Fruit fly (Drosophila melanogaster) whole organism, embryonic: ENCODE results near the gene CG5687.

Source experiments
- BEAF-32 ChIP-seq: fragments of 200-800 bp; sonication (Bioruptor generic); optimal IDR thresholded peaks from 3 replicates; lab custom pipeline; 2017; ENCODE audit warnings: missing biosample characterization, missing genetic modification characterization, mild to moderate bottlenecking, moderate library complexity, missing genetic modification reagents
- CG10462 ChIP-seq: fragments of 200-800 bp; sonication (Bioruptor generic); optimal IDR thresholded peaks from 2 replicates; lab custom pipeline; 2016; ENCODE audit warnings: missing biosample characterization, missing genetic modification characterization
- CG10565 ChIP-seq: fragments of 200-800 bp; sonication (Bioruptor generic); optimal IDR thresholded peaks from 3 replicates; lab custom pipeline; 2016; ENCODE audit warnings: missing biosample characterization, mild to moderate bottlenecking, missing genetic modification characterization
- CG11085 ChIP-seq: fragments of 200-800 bp; sonication (Bioruptor generic); IDR thresholded peaks from 2 replicates; pipeline ENCODE4 v1.3.6; 2022; ENCODE audit warnings: missing biosample characterization, missing genetic modification characterization
- CG11696 ChIP-seq: fragments of 200-800 bp; sonication (Bioruptor generic); IDR thresholded peaks from 2 replicates; pipeline ENCODE4 v1.3.6; 2022; ENCODE audit warnings: missing biosample characterization, missing genetic modification characterization
- CG12155 ChIP-seq: fragments of 200-800 bp; sonication (Bioruptor generic); optimal IDR thresholded peaks from 3 replicates; lab custom pipeline; 2016; ENCODE audit warnings: missing biosample characterization, missing genetic modification characterization
- CG13287 ChIP-seq: fragments of 200-800 bp; sonication (Bioruptor generic); IDR thresholded peaks from 2 replicates; pipeline ENCODE4 v1.3.6; 2022; ENCODE audit warnings: missing biosample characterization, missing genetic modification characterization; ENCODE audit not compliant: partially characterized antibody
- CG15601 ChIP-seq: fragments of 200-800 bp; sonication (Bioruptor generic); optimal IDR thresholded peaks from 3 replicates; lab custom pipeline; 2019; ENCODE audit warnings: missing biosample characterization, mild to moderate bottlenecking, missing genetic modification characterization, moderate library complexity
- CG1603 ChIP-seq: fragments of 200-800 bp; sonication (Bioruptor generic); optimal IDR thresholded peaks from 2 replicates; lab custom pipeline; 2019; ENCODE audit warnings: missing biosample characterization, mild to moderate bottlenecking, missing genetic modification characterization, moderate library complexity
- CG17568 ChIP-seq: fragments of 200-800 bp; sonication (Bioruptor generic); optimal IDR thresholded peaks from 2 replicates; lab custom pipeline; 2018; ENCODE audit warnings: missing biosample characterization, mild to moderate bottlenecking, missing genetic modification characterization, moderate library complexity
- CG18764 ChIP-seq: fragments of 200-800 bp; sonication (Bioruptor generic); optimal IDR thresholded peaks from 3 replicates; lab custom pipeline; 2016; ENCODE audit warnings: missing biosample characterization, missing genetic modification characterization
- CG2712 ChIP-seq: fragments of 200-800 bp; optimal IDR thresholded peaks from 3 replicates; lab custom pipeline; 2019; ENCODE audit warnings: missing biosample characterization, mild to moderate bottlenecking, missing genetic modification characterization, moderate library complexity
- CG34422 ChIP-seq: fragments of 200-800 bp; sonication (Bioruptor generic); IDR thresholded peaks from 3 replicates; pipeline ENCODE4 v1.3.6; 2022; ENCODE audit warnings: missing biosample characterization, missing genetic modification characterization
- CG4617 ChIP-seq: fragments of 200-800 bp; sonication (Bioruptor generic); optimal IDR thresholded peaks from 3 replicates; lab custom pipeline; 2016; ENCODE audit warnings: missing biosample characterization, missing genetic modification characterization, borderline replicate concordance
- CG4820 ChIP-seq: fragments of 200-800 bp; sonication (Bioruptor generic); optimal IDR thresholded peaks from 3 replicates; lab custom pipeline; 2016; ENCODE audit warnings: missing biosample characterization, missing genetic modification characterization
- CG6791 ChIP-seq: fragments of 200-800 bp; sonication (Bioruptor generic); IDR thresholded peaks from 3 replicates; pipeline ENCODE4 v1.3.6; 2022; ENCODE audit warnings: missing biosample characterization, missing genetic modification characterization; ENCODE audit not compliant: partially characterized antibody
- CG6813 ChIP-seq: fragments of 200-800 bp; sonication (Bioruptor generic); optimal IDR thresholded peaks from 2 replicates; lab custom pipeline; 2017; ENCODE audit warnings: missing biosample characterization, missing genetic modification characterization, mild to moderate bottlenecking, moderate library complexity, missing genetic modification reagents
- CG7556 ChIP-seq: fragments of 200-800 bp; sonication (Bioruptor generic); optimal IDR thresholded peaks from 2 replicates; lab custom pipeline; 2017; ENCODE audit warnings: missing biosample characterization, mild to moderate bottlenecking, missing genetic modification characterization
- CG7928 ChIP-seq: fragments of 200-800 bp; sonication (Bioruptor generic); optimal IDR thresholded peaks from 2 replicates; lab custom pipeline; 2017; ENCODE audit warnings: missing biosample characterization, mild to moderate bottlenecking, missing genetic modification characterization
- CG9437 ChIP-seq: fragments of 200-800 bp; sonication (Bioruptor generic); optimal IDR thresholded peaks from 2 replicates; lab custom pipeline; 2018; ENCODE audit warnings: missing biosample characterization, mild to moderate bottlenecking, missing genetic modification characterization
- Camta ChIP-seq: fragments of 200-800 bp; sonication (Bioruptor generic); optimal IDR thresholded peaks from 2 replicates; lab custom pipeline; 2016; ENCODE audit warnings: missing biosample characterization, missing genetic modification characterization
- CrebB ChIP-seq: fragments of 200-800 bp; sonication (Bioruptor generic); optimal IDR thresholded peaks from 3 replicates; lab custom pipeline; 2018; ENCODE audit warnings: missing biosample characterization, mild to moderate bottlenecking, missing genetic modification characterization
- D ChIP-seq, 2 experiments: fragments of 200-800 bp in 1 of 2; fragments of >200 bp in 1 of 2; sonication (Bioruptor generic) in 1 of 2; optimal IDR thresholded peaks; 2 replicates in 1 of 2; 3 replicates in 1 of 2; lab custom pipeline; 2017; ENCODE audit warnings: mild to moderate bottlenecking in 1 of 2, missing biosample characterization in 1 of 2, missing genetic modification characterization in 1 of 2, missing genetic modification reagents in 1 of 2
- Dek ChIP-seq: fragments of 200-800 bp; sonication (Bioruptor generic); optimal IDR thresholded peaks from 3 replicates; lab custom pipeline; 2019; ENCODE audit warnings: missing biosample characterization, mild to moderate bottlenecking, missing genetic modification characterization, moderate library complexity
- Dip2 ChIP-seq: fragments of 200-800 bp; sonication (Bioruptor generic); IDR thresholded peaks from 2 replicates; pipeline ENCODE4 v1.3.6; 2022; ENCODE audit warnings: missing biosample characterization, missing genetic modification characterization
- Fer3 ChIP-seq: fragments of 200-800 bp; sonication (Bioruptor generic); optimal IDR thresholded peaks from 2 replicates; lab custom pipeline; 2018; ENCODE audit warnings: missing biosample characterization, mild to moderate bottlenecking, missing genetic modification characterization, moderate library complexity
- Gsc ChIP-seq: fragments of 200-800 bp; sonication (Bioruptor generic); IDR thresholded peaks from 2 replicates; pipeline ENCODE4 v1.3.6; 2022; ENCODE audit warnings: missing biosample characterization, missing genetic modification characterization
- Kr ChIP-seq: fragments of 200-800 bp; sonication (Bioruptor generic); optimal IDR thresholded peaks from 2 replicates; lab custom pipeline; 2017; ENCODE audit warnings: missing biosample characterization, mild to moderate bottlenecking, missing genetic modification characterization
- Oaz ChIP-seq: fragments of 200-800 bp; sonication (Bioruptor generic); IDR thresholded peaks from 2 replicates; pipeline ENCODE4 v1.3.6; 2022; ENCODE audit warnings: missing biosample characterization, missing genetic modification characterization
- Ravus ChIP-seq: fragments of 200-800 bp; sonication (Bioruptor generic); IDR thresholded peaks from 2 replicates; pipeline ENCODE4 v1.3.6; 2022; ENCODE audit warnings: missing biosample characterization, missing genetic modification characterization
- Rx ChIP-seq: fragments of 200-800 bp; sonication (Bioruptor generic); IDR thresholded peaks from 2 replicates; pipeline ENCODE4 v1.3.6; 2022; ENCODE audit warnings: missing biosample characterization, missing genetic modification characterization
- Scr ChIP-seq: fragments of 200-800 bp; sonication (Bioruptor generic); IDR thresholded peaks from 2 replicates; pipeline ENCODE4 v1.3.6; 2022; ENCODE audit warnings: missing biosample characterization, missing genetic modification characterization; ENCODE audit not compliant: partially characterized antibody
- Six4 ChIP-seq: fragments of 200-800 bp; sonication (Bioruptor generic); optimal IDR thresholded peaks from 2 replicates; lab custom pipeline; 2016; ENCODE audit warnings: missing biosample characterization, missing genetic modification characterization
- Sox100B ChIP-seq: fragments of 200-800 bp; sonication (Bioruptor generic); optimal IDR thresholded peaks from 3 replicates; lab custom pipeline; 2018; ENCODE audit warnings: missing biosample characterization, mild to moderate bottlenecking, missing genetic modification characterization
- Tbp ChIP-seq: fragments of >200 bp; optimal IDR thresholded peaks from 2 replicates; lab custom pipeline; 2018; ENCODE audit warnings: missing biosample characterization, missing genetic modification characterization
- Usf ChIP-seq: fragments of 200-800 bp; sonication (Bioruptor generic); optimal IDR thresholded peaks from 2 replicates; lab custom pipeline; 2017; ENCODE audit warnings: missing genotype, missing biosample characterization, missing genetic modification characterization
- Xbp1 ChIP-seq: fragments of 200-800 bp; sonication (Bioruptor generic); optimal IDR thresholded peaks from 3 replicates; lab custom pipeline; 2016; ENCODE audit warnings: missing biosample characterization, mild to moderate bottlenecking, missing genetic modification characterization
- cad ChIP-seq: fragments of >200 bp; optimal IDR thresholded peaks from 2 replicates; lab custom pipeline; 2017; ENCODE audit warnings: missing biosample characterization, missing genetic modification characterization
- corto ChIP-seq: fragments of 200-800 bp; sonication (Bioruptor generic); optimal IDR thresholded peaks from 2 replicates; lab custom pipeline; 2016; ENCODE audit warnings: missing biosample characterization, mild to moderate bottlenecking, missing genetic modification characterization, moderate library complexity
- dm ChIP-seq: fragments of 200-800 bp; sonication (Bioruptor generic); optimal IDR thresholded peaks from 3 replicates; lab custom pipeline; 2016; ENCODE audit warnings: missing biosample characterization, missing genetic modification characterization
- dysf ChIP-seq: fragments of 200-800 bp; sonication (Bioruptor generic); IDR thresholded peaks from 3 replicates; pipeline ENCODE4 v1.3.6; 2022; ENCODE audit warnings: missing biosample characterization, missing genetic modification characterization
- gsb-n ChIP-seq: fragments of 200-800 bp; sonication (Bioruptor generic); optimal IDR thresholded peaks from 3 replicates; lab custom pipeline; 2018; ENCODE audit warnings: missing biosample characterization, mild to moderate bottlenecking, missing genetic modification characterization
- gt ChIP-seq: fragments of 200-800 bp; sonication (Bioruptor generic); IDR thresholded peaks from 2 replicates; pipeline ENCODE4 v1.3.6; 2022; ENCODE audit warnings: missing biosample characterization, missing genetic modification characterization
- hkb ChIP-seq, 2 experiments: fragments of 200-800 bp in 1 of 2; fragments of >200 bp in 1 of 2; sonication (Bioruptor generic) in 1 of 2; IDR thresholded peaks in 1 of 2; optimal IDR thresholded peaks in 1 of 2; 2 replicates each; pipeline versions ENCODE4 v1.3.6 to Lab custom; 2017 to 2022; ENCODE audit warnings: missing biosample characterization in 1 of 2, missing genetic modification characterization in 1 of 2
- inv ChIP-seq: fragments of 200-800 bp; sonication (Bioruptor generic); IDR thresholded peaks from 2 replicates; pipeline ENCODE4 v1.3.6; 2022; ENCODE audit warnings: missing biosample characterization, missing genetic modification characterization; ENCODE audit not compliant: partially characterized antibody
- lbe ChIP-seq: fragments of 200-800 bp; sonication (Bioruptor generic); optimal IDR thresholded peaks from 2 replicates; lab custom pipeline; 2016; ENCODE audit warnings: missing biosample characterization, mild to moderate bottlenecking, missing genetic modification characterization
- nerfin-1 ChIP-seq: fragments of 200-800 bp; sonication (Bioruptor generic); optimal IDR thresholded peaks from 3 replicates; lab custom pipeline; 2019; ENCODE audit warnings: missing biosample characterization, mild to moderate bottlenecking, missing genetic modification characterization, moderate library complexity
- pum ChIP-seq: fragments of 200-800 bp; sonication (Bioruptor generic); optimal IDR thresholded peaks from 2 replicates; lab custom pipeline; 2016; ENCODE audit warnings: missing biosample characterization, missing genetic modification characterization
- sna ChIP-seq: fragments of 200-800 bp; sonication (Bioruptor generic); IDR thresholded peaks from 2 replicates; pipeline ENCODE4 v1.3.6; 2022; ENCODE audit warnings: missing biosample characterization, missing genetic modification characterization; ENCODE audit not compliant: partially characterized antibody
- zen2 ChIP-seq: fragments of 200-800 bp; sonication (Bioruptor generic); IDR thresholded peaks from 3 replicates; pipeline ENCODE4 v1.3.6; 2022; ENCODE audit warnings: missing biosample characterization, missing genetic modification characterization; ENCODE audit not compliant: partially characterized antibody

CG5687 gene

dm6 chr3L:1962964-1963363 is 24.1 kb upstream of the CG5687 start, which contains the start of gene SCOT (continued):
- no peak for TF ChIP-seq CG13287 (GFP tag; lab: Robert Waterston, UW)
- TF ChIP-seq CG10565 (GFP tag; lab: Kevin White, UChicago): no peak
- TF ChIP-seq CG7928 (GFP tag; lab: Kevin White, UChicago): no peak
- no peak for TF ChIP-seq Sox100B (GFP tag; lab: Kevin White, UChicago)
- TF ChIP-seq CG18764 (GFP tag; lab: Kevin White, UChicago): peak; percentile 12
- TF ChIP-seq CG9437 (GFP tag; lab: Kevin White, UChicago): peak; percentile 33
- peak; percentile 3 for TF ChIP-seq CG6813 (GFP tag; lab: Kevin White, UChicago)
- TF ChIP-seq pum: peak; percentile 54
- TF ChIP-seq Dip2 (GFP tag; lab: Robert Waterston, UW): no peak
- TF ChIP-seq Xbp1 (GFP tag; lab: Kevin White, UChicago): peak; percentile 73
- TF ChIP-seq dysf (GFP tag; lab: Robert Waterston, UW): peak; percentile 87
- no peak for TF ChIP-seq CG10462 (GFP tag; lab: Kevin White, UChicago)
- TF ChIP-seq Camta (GFP tag; lab: Kevin White, UChicago): peak; percentile 76
- no peak for TF ChIP-seq hkb (optimal IDR thresholded peaks at IDR 0.05; lab: Kevin White, UChicago)
- TF ChIP-seq hkb (GFP tag; IDR thresholded peaks at IDR 0.05; lab: Robert Waterston, UW): peak; percentile 85
- TF ChIP-seq sna (GFP tag; lab: Robert Waterston, UW): no peak
- TF ChIP-seq CG11696 (GFP tag; lab: Robert Waterston, UW): peak; percentile 73
- no peak for TF ChIP-seq Six4
- no peak for TF ChIP-seq Dek (tag; lab: Kevin White, UChicago)
- no peak for TF ChIP-seq nerfin-1 (tag; lab: Kevin White, UChicago)
- no peak for TF ChIP-seq corto (GFP tag; lab: Kevin White, UChicago)
- no peak for TF ChIP-seq CG17568
- no peak for TF ChIP-seq CG12155 (GFP tag; lab: Kevin White, UChicago)
- TF ChIP-seq Kr (GFP tag; lab: Kevin White, UChicago): no peak
- peak; percentile 69 for TF ChIP-seq Rx (GFP tag; lab: Robert Waterston, UW)
- TF ChIP-seq gt (GFP tag; lab: Robert Waterston, UW): peak; percentile 27; the same call in 1 of the 2 replicates
- TF ChIP-seq Tbp (GFP tag; lab: Kevin White, UChicago): no peak
- TF ChIP-seq CG6791 (GFP tag; lab: Robert Waterston, UW): no peak
- peak; percentile 45; the same call in 1 of the 2 replicates for TF ChIP-seq Gsc (GFP tag; lab: Robert Waterston, UW)
- TF ChIP-seq CG34422 (GFP tag; lab: Robert Waterston, UW): peak; percentile 74
- TF ChIP-seq gsb-n (tag; lab: Kevin White, UChicago): no peak
- no peak for TF ChIP-seq BEAF-32 (GFP tag; lab: Kevin White, UChicago)
- no peak for TF ChIP-seq CG2712
- TF ChIP-seq lbe (GFP tag; lab: Kevin White, UChicago): no peak
- no peak for TF ChIP-seq D (optimal IDR thresholded peaks at IDR 0.05; lab: Kevin White, UChicago)
- no peak for TF ChIP-seq D (GFP tag; optimal IDR thresholded peaks at IDR 0.05; lab: Kevin White, UChicago)
- peak; percentile 50 for TF ChIP-seq CrebB
- TF ChIP-seq CG1603 (tag; lab: Kevin White, UChicago): no peak
- TF ChIP-seq CG11085 (GFP tag; lab: Robert Waterston, UW): no peak
- TF ChIP-seq CG15601 (tag; lab: Kevin White, UChicago): no peak
- peak; percentile 58 for TF ChIP-seq Oaz (GFP tag; lab: Robert Waterston, UW)
- TF ChIP-seq Scr (GFP tag; lab: Robert Waterston, UW): no peak
- TF ChIP-seq cad: no peak
- TF ChIP-seq dm: peak; percentile 38
- no peak for TF ChIP-seq zen2 (GFP tag; lab: Robert Waterston, UW)
- TF ChIP-seq inv (GFP tag; lab: Robert Waterston, UW): no peak
- no peak for TF ChIP-seq Usf (GFP tag; lab: Kevin White, UChicago)
- no peak; the same call in 1 of the 2 replicates for TF ChIP-seq Ravus
- TF ChIP-seq CG4617: no peak
- peak; percentile 50 for TF ChIP-seq CG4820
- TF ChIP-seq CG7556 (GFP tag; lab: Kevin White, UChicago): no peak
- no peak for TF ChIP-seq Fer3 (tag; lab: Kevin White, UChicago)
